Fruit fly (Drosophila melanogaster) whole organism, embryonic: Measurements from ENCODE around the gene Cpsf5.

ENCODE experiments used
- Adf1 ChIP-seq: fragments of 200-800 bp; sonication (Bioruptor generic); IDR thresholded peaks from 2 replicates; pipeline ENCODE4 v1.3.6; 2022; ENCODE audit warnings: missing biosample characterization, missing genetic modification characterization
- CG11247 ChIP-seq: fragments of 200-800 bp; sonication (Bioruptor generic); IDR thresholded peaks from 2 replicates; pipeline ENCODE4 v1.3.6; 2022; ENCODE audit warnings: missing biosample characterization, missing genetic modification characterization
- CG15073 ChIP-seq: fragments of 200-800 bp; sonication (Bioruptor generic); optimal IDR thresholded peaks from 2 replicates; lab custom pipeline; 2016; ENCODE audit warnings: missing biosample characterization, missing genetic modification characterization
- CG17912 ChIP-seq: fragments of 200-800 bp; sonication (Bioruptor generic); optimal IDR thresholded peaks from 2 replicates; lab custom pipeline; 2018; ENCODE audit warnings: missing biosample characterization, mild to moderate bottlenecking, missing genetic modification characterization
- CG1792 ChIP-seq: fragments of 200-800 bp; sonication (Bioruptor generic); optimal IDR thresholded peaks from 2 replicates; lab custom pipeline; 2016; ENCODE audit warnings: missing biosample characterization, missing genetic modification characterization
- CG2116 ChIP-seq: fragments of 200-800 bp; sonication (Bioruptor generic); optimal IDR thresholded peaks from 3 replicates; lab custom pipeline; 2018; ENCODE audit warnings: missing biosample characterization, mild to moderate bottlenecking, missing genetic modification characterization
- CG32532 ChIP-seq: fragments of 200-800 bp; sonication (Bioruptor generic); IDR thresholded peaks from 2 replicates; pipeline ENCODE4 v1.3.6; 2022; ENCODE audit warnings: missing biosample characterization, missing genetic modification characterization
- CG33557 ChIP-seq: fragments of 200-800 bp; sonication (Bioruptor generic); optimal IDR thresholded peaks from 2 replicates; lab custom pipeline; 2019; ENCODE audit warnings: missing biosample characterization, mild to moderate bottlenecking, missing genetic modification characterization, moderate library complexity
- CG3995 ChIP-seq: fragments of 200-800 bp; sonication (Bioruptor generic); optimal IDR thresholded peaks from 3 replicates; lab custom pipeline; 2016; ENCODE audit warnings: missing biosample characterization, missing genetic modification characterization
- CG4282 ChIP-seq: fragments of 200-800 bp; sonication (Bioruptor generic); optimal IDR thresholded peaks from 2 replicates; lab custom pipeline; 2016; ENCODE audit warnings: missing biosample characterization, missing genetic modification characterization
- CG4360 ChIP-seq: fragments of 200-800 bp; sonication (Bioruptor generic); IDR thresholded peaks from 2 replicates; pipeline ENCODE4 v1.3.6; 2022; ENCODE audit warnings: missing biosample characterization, missing genetic modification characterization
- CG5180 ChIP-seq: fragments of 200-800 bp; sonication (Bioruptor generic); optimal IDR thresholded peaks from 3 replicates; lab custom pipeline; 2017; ENCODE audit warnings: missing biosample characterization, missing genetic modification characterization, mild to moderate bottlenecking, moderate library complexity, missing genetic modification reagents
- CG6813 ChIP-seq: fragments of 200-800 bp; sonication (Bioruptor generic); optimal IDR thresholded peaks from 2 replicates; lab custom pipeline; 2017; ENCODE audit warnings: missing biosample characterization, missing genetic modification characterization, mild to moderate bottlenecking, moderate library complexity, missing genetic modification reagents
- CG7372 ChIP-seq: fragments of 200-800 bp; sonication (Bioruptor generic); IDR thresholded peaks from 2 replicates; pipeline ENCODE4 v1.3.6; 2022; ENCODE audit warnings: missing biosample characterization, missing genetic modification characterization
- CG8089 ChIP-seq: fragments of 200-800 bp; sonication (Bioruptor generic); optimal IDR thresholded peaks from 3 replicates; lab custom pipeline; 2016; ENCODE audit warnings: missing biosample characterization, missing genetic modification characterization
- CG8290 ChIP-seq, 3 experiments: fragments of 200-800 bp; sonication (Bioruptor generic); optimal IDR thresholded peaks; 2 replicates each; lab custom pipeline; 2016 to 2019; ENCODE audit warnings: missing biosample characterization in 3 of 3, missing genetic modification characterization in 3 of 3, mild to moderate bottlenecking in 2 of 3, moderate library complexity in 1 of 3
- CG8765 ChIP-seq: fragments of 200-800 bp; sonication (Bioruptor generic); IDR thresholded peaks from 2 replicates; pipeline ENCODE4 v1.3.6; 2022; ENCODE audit warnings: missing biosample characterization, missing genetic modification characterization
- CG9609 ChIP-seq: fragments of 200-800 bp; sonication (Bioruptor generic); optimal IDR thresholded peaks from 3 replicates; lab custom pipeline; 2016; ENCODE audit warnings: missing biosample characterization, missing genetic modification characterization
- CHES-1-like ChIP-seq: fragments of 200-800 bp; sonication (Bioruptor generic); optimal IDR thresholded peaks from 2 replicates; lab custom pipeline; 2016; ENCODE audit warnings: missing biosample characterization, missing genetic modification characterization
- CoRest ChIP-seq: fragments of 200-800 bp; sonication (Bioruptor generic); optimal IDR thresholded peaks from 3 replicates; lab custom pipeline; 2018; ENCODE audit warnings: missing biosample characterization, mild to moderate bottlenecking, missing genetic modification characterization, moderate library complexity
- Dad ChIP-seq: fragments of 200-800 bp; sonication (Bioruptor generic); optimal IDR thresholded peaks from 3 replicates; lab custom pipeline; 2016; ENCODE audit warnings: missing biosample characterization, missing genetic modification characterization
- Doc2 ChIP-seq: fragments of 200-800 bp; sonication (Bioruptor generic); IDR thresholded peaks from 2 replicates; pipeline ENCODE4 v1.3.6; 2022; ENCODE audit warnings: missing biosample characterization, missing genetic modification characterization
- Dp ChIP-seq: fragments of 200-800 bp; sonication (Bioruptor generic); optimal IDR thresholded peaks from 2 replicates; lab custom pipeline; 2018; ENCODE audit warnings: missing biosample characterization, mild to moderate bottlenecking, missing genetic modification characterization, moderate library complexity
- Ets65A ChIP-seq: fragments of 200-800 bp; sonication (Bioruptor generic); peaks from one replicate; lab custom pipeline; 2016; ENCODE audit warnings: missing biosample characterization, missing genetic modification characterization
- Gug ChIP-seq: fragments of 200-800 bp; sonication (Bioruptor generic); IDR thresholded peaks from 4 replicates; pipeline ENCODE4 v1.3.6; 2022; ENCODE audit warnings: missing biosample characterization, missing genetic modification characterization
- HLH4C ChIP-seq: fragments of 200-800 bp; sonication (Bioruptor generic); IDR thresholded peaks from 3 replicates; pipeline ENCODE4 v1.3.6; 2022; ENCODE audit warnings: missing biosample characterization, missing genetic modification characterization; ENCODE audit not compliant: partially characterized antibody
- Hand ChIP-seq: fragments of 200-800 bp; sonication (Bioruptor generic); optimal IDR thresholded peaks from 2 replicates; lab custom pipeline; 2017; ENCODE audit warnings: mild to moderate bottlenecking, missing biosample characterization, missing genetic modification reagents, missing genetic modification characterization
- Hr39 ChIP-seq: fragments of >200 bp; optimal IDR thresholded peaks from 2 replicates; lab custom pipeline; 2017
- Jarid2 ChIP-seq: fragments of 200-800 bp; sonication (Bioruptor generic); optimal IDR thresholded peaks from 3 replicates; lab custom pipeline; 2017; ENCODE audit warnings: mild to moderate bottlenecking, missing biosample characterization, missing genetic modification reagents, missing genetic modification characterization
- Lpt ChIP-seq: fragments of >200 bp; optimal IDR thresholded peaks from 2 replicates; lab custom pipeline; 2018; ENCODE audit warnings: missing biosample characterization, missing genetic modification characterization
- Mes4 ChIP-seq: fragments of 200-800 bp; sonication (Bioruptor generic); optimal IDR thresholded peaks from 2 replicates; lab custom pipeline; 2016; ENCODE audit warnings: missing biosample characterization, missing genetic modification characterization
- Sox100B ChIP-seq: fragments of 200-800 bp; sonication (Bioruptor generic); optimal IDR thresholded peaks from 3 replicates; lab custom pipeline; 2018; ENCODE audit warnings: missing biosample characterization, mild to moderate bottlenecking, missing genetic modification characterization
- Sox102F ChIP-seq: fragments of 200-800 bp; sonication (Bioruptor generic); optimal IDR thresholded peaks from 2 replicates; lab custom pipeline; 2018; ENCODE audit warnings: missing biosample characterization, mild to moderate bottlenecking, missing genetic modification characterization, moderate library complexity
- Ssrp ChIP-seq: fragments of 200-800 bp; sonication (Bioruptor generic); optimal IDR thresholded peaks from 2 replicates; lab custom pipeline; 2018; ENCODE audit warnings: missing biosample characterization, mild to moderate bottlenecking, missing genetic modification characterization, moderate library complexity
- abd-A ChIP-seq: fragments of 200-800 bp; sonication (Bioruptor generic); optimal IDR thresholded peaks from 3 replicates; lab custom pipeline; 2019; ENCODE audit warnings: missing biosample characterization, mild to moderate bottlenecking, missing genetic modification characterization, moderate library complexity
- ac ChIP-seq: fragments of 200-800 bp; sonication (Bioruptor generic); optimal IDR thresholded peaks from 3 replicates; lab custom pipeline; 2017; ENCODE audit warnings: missing biosample characterization, mild to moderate bottlenecking, missing genetic modification characterization
- al ChIP-seq: fragments of 200-800 bp; sonication (Bioruptor generic); IDR thresholded peaks from 2 replicates; pipeline ENCODE4 v1.3.6; 2022; ENCODE audit warnings: missing biosample characterization, missing genetic modification characterization
- fd102C ChIP-seq: fragments of 200-800 bp; sonication (Bioruptor generic); optimal IDR thresholded peaks from 2 replicates; lab custom pipeline; 2018; ENCODE audit warnings: missing biosample characterization, mild to moderate bottlenecking, missing genetic modification characterization, moderate library complexity
- fru ChIP-seq: fragments of >200 bp; optimal IDR thresholded peaks from 2 replicates; lab custom pipeline; 2017
- gem ChIP-seq: fragments of 200-800 bp; sonication (Bioruptor generic); optimal IDR thresholded peaks from 2 replicates; lab custom pipeline; 2019; ENCODE audit warnings: missing biosample characterization, mild to moderate bottlenecking, missing genetic modification characterization, moderate library complexity
- grau ChIP-seq: fragments of 200-800 bp; optimal IDR thresholded peaks from 3 replicates; lab custom pipeline; 2019; ENCODE audit warnings: missing biosample characterization, mild to moderate bottlenecking, missing genetic modification characterization, moderate library complexity
- gsb ChIP-seq: fragments of 200-800 bp; sonication (Bioruptor generic); IDR thresholded peaks from 2 replicates; pipeline ENCODE4 v1.3.6; 2022; ENCODE audit warnings: missing biosample characterization, missing genetic modification characterization
- jigr1 ChIP-seq: fragments of 200-800 bp; sonication (Bioruptor generic); IDR thresholded peaks from 3 replicates; pipeline ENCODE4 v1.3.6; 2022; ENCODE audit warnings: missing biosample characterization, missing genetic modification characterization
- kay ChIP-seq: fragments of 200-800 bp; sonication (Bioruptor generic); optimal IDR thresholded peaks from 2 replicates; lab custom pipeline; 2016; ENCODE audit warnings: missing biosample characterization, missing genetic modification characterization
- ken ChIP-seq: fragments of 200-800 bp; sonication (Bioruptor generic); IDR thresholded peaks from 3 replicates; pipeline ENCODE4 v1.3.6; 2022; ENCODE audit warnings: missing biosample characterization, missing genetic modification characterization
- kni ChIP-seq: fragments of 200-800 bp; sonication (Bioruptor generic); optimal IDR thresholded peaks from 3 replicates; lab custom pipeline; 2017; ENCODE audit warnings: mild to moderate bottlenecking, missing biosample characterization, missing genetic modification reagents, missing genetic modification characterization
- nerfin-2 ChIP-seq: fragments of 200-800 bp; sonication (Bioruptor generic); IDR thresholded peaks from 2 replicates; pipeline ENCODE4 v1.3.6; 2022; ENCODE audit warnings: missing biosample characterization, missing genetic modification characterization; ENCODE audit not compliant: partially characterized antibody
- pho ChIP-seq: fragments of 200-800 bp; sonication (Bioruptor generic); optimal IDR thresholded peaks from 2 replicates; lab custom pipeline; 2016; ENCODE audit warnings: missing biosample characterization, missing genetic modification characterization
- scrt ChIP-seq: fragments of 200-800 bp; sonication (Bioruptor generic); optimal IDR thresholded peaks from 2 replicates; lab custom pipeline; 2018; ENCODE audit warnings: missing biosample characterization, mild to moderate bottlenecking, missing genetic modification characterization, moderate library complexity
- stc ChIP-seq: fragments of 200-800 bp; sonication (Bioruptor generic); IDR thresholded peaks from 2 replicates; pipeline ENCODE4 v1.3.6; 2022; ENCODE audit warnings: missing biosample characterization, missing genetic modification characterization
- stwl ChIP-seq: fragments of 200-800 bp; sonication (Bioruptor generic); optimal IDR thresholded peaks from 3 replicates; lab custom pipeline; 2018; ENCODE audit warnings: missing biosample characterization, mild to moderate bottlenecking, missing genetic modification characterization, moderate library complexity
- zen ChIP-seq: fragments of 200-800 bp; sonication (Bioruptor generic); optimal IDR thresholded peaks from 3 replicates; lab custom pipeline; 2018; ENCODE audit warnings: missing biosample characterization, mild to moderate bottlenecking, missing genetic modification characterization, moderate library complexity

Cpsf5 gene

dm6 chr3L:9435315-9435714 is 24.5 kb downstream of the Cpsf5 start, which contains the start of gene CG42526 (continued):
- TF ChIP-seq CG6813 (GFP tag; lab: Kevin White, UChicago): no peak
- peak; percentile 44; the same call in 1 of the 2 replicates for TF ChIP-seq CG11247 (GFP tag; lab: Robert Waterston, UW)
- peak; percentile 21 for TF ChIP-seq CG3995 (GFP tag; lab: Kevin White, UChicago)
- no peak for TF ChIP-seq Doc2 (GFP tag; lab: Robert Waterston, UW)
- peak; percentile 44; the same call in 1 of the 2 replicates for TF ChIP-seq CG32532 (GFP tag; lab: Robert Waterston, UW)
- TF ChIP-seq gem: peak; percentile 52
- no peak for TF ChIP-seq al
- TF ChIP-seq CG8089 (GFP tag; lab: Kevin White, UChicago): no peak
- TF ChIP-seq nerfin-2 (GFP tag; lab: Robert Waterston, UW): no peak
- TF ChIP-seq Gug (GFP tag; lab: Robert Waterston, UW): no peak
- TF ChIP-seq Ets65A (GFP tag; lab: Kevin White, UChicago): peak; percentile 93
- TF ChIP-seq ac: no peak
- peak; percentile 25; the same call in 1 of the 3 replicates for TF ChIP-seq HLH4C (GFP tag; lab: Robert Waterston, UW)
- peak; percentile 75 for TF ChIP-seq stwl (tag; lab: Kevin White, UChicago)
- TF ChIP-seq CG17912: no peak
- TF ChIP-seq jigr1 (GFP tag; lab: Robert Waterston, UW): no peak
- no peak for TF ChIP-seq Hr39 (lab: Kevin White, UChicago)
- no peak for TF ChIP-seq fd102C (GFP tag; lab: Kevin White, UChicago)
- TF ChIP-seq gsb (GFP tag; lab: Robert Waterston, UW): no peak
- TF ChIP-seq scrt (GFP tag; lab: Kevin White, UChicago): no peak
- no peak for TF ChIP-seq CG15073
- TF ChIP-seq CG9609 (GFP tag; lab: Kevin White, UChicago): no peak
- no peak for TF ChIP-seq Hand (GFP tag; lab: Kevin White, UChicago)
- TF ChIP-seq Sox100B (GFP tag; lab: Kevin White, UChicago): no peak
- no peak for TF ChIP-seq abd-A (tag; lab: Kevin White, UChicago)
- no peak for TF ChIP-seq CHES-1-like
- no peak for TF ChIP-seq kay (GFP tag; lab: Kevin White, UChicago)
- no peak for TF ChIP-seq Lpt (GFP tag; lab: Kevin White, UChicago)
- TF ChIP-seq grau (tag; lab: Kevin White, UChicago): peak; percentile 53
- 0 out of 2 replicates have a peak, but pooled peaks have one; percentile 17 for TF ChIP-seq Adf1 (GFP tag; lab: Robert Waterston, UW)
- TF ChIP-seq Sox102F (GFP tag; lab: Kevin White, UChicago): peak; percentile 30
- no peak for TF ChIP-seq kni
- TF ChIP-seq CG5180 (GFP tag; lab: Kevin White, UChicago): no peak
- no peak for TF ChIP-seq fru (lab: Kevin White, UChicago)
- peak; percentile 29 for TF ChIP-seq CG8290 (GFP tag; optimal IDR thresholded peaks at IDR 0.05; lab: Kevin White, UChicago)
- peak in 1 of 2 experiments; percentile 78 for TF ChIP-seq CG8290 (tag; optimal IDR thresholded peaks at IDR 0.05; lab: Kevin White, UChicago)
- TF ChIP-seq CG8765 (GFP tag; lab: Robert Waterston, UW): no peak
- peak; percentile 54; the same call in 2 of the 3 replicates for TF ChIP-seq ken
- no peak for TF ChIP-seq Dad (GFP tag; lab: Kevin White, UChicago)
- TF ChIP-seq CG7372 (GFP tag; lab: Robert Waterston, UW): no peak
- TF ChIP-seq Jarid2 (GFP tag; lab: Kevin White, UChicago): no peak
- peak; percentile 79 for TF ChIP-seq Dp (GFP tag; lab: Kevin White, UChicago)
- TF ChIP-seq stc (GFP tag; lab: Robert Waterston, UW): no peak
- TF ChIP-seq CG1792 (GFP tag; lab: Kevin White, UChicago): no peak
- peak; percentile 71 for TF ChIP-seq CG2116 (GFP tag; lab: Kevin White, UChicago)
- TF ChIP-seq zen (tag; lab: Kevin White, UChicago): no peak
- TF ChIP-seq Ssrp (tag; lab: Kevin White, UChicago): no peak
- TF ChIP-seq Mes4: peak; percentile 27
- TF ChIP-seq pho (GFP tag; lab: Kevin White, UChicago): peak; percentile 56
- peak; percentile 35 for TF ChIP-seq CoRest (tag; lab: Kevin White, UChicago)
- TF ChIP-seq CG4282 (GFP tag; lab: Kevin White, UChicago): no peak
- TF ChIP-seq CG4360: no peak
- no peak for TF ChIP-seq CG33557 (GFP tag; lab: Kevin White, UChicago)
